Worm (Caenorhabditis elegans) whole organism, L4 larva: Measurements from ENCODE around the gene ZK287.4.

ENCODE experiments used
- F37D6.2 ChIP-seq: sonication (generic microtip); optimal IDR thresholded peaks from 2 replicates; lab custom pipeline; 2016; ENCODE audit warnings: mild to moderate bottlenecking, missing genetic modification characterization, missing compliant biosample characterization
- F44E2.7 ChIP-seq: fragments of 200-800 bp; sonication (Bioruptor generic); IDR thresholded peaks from 2 replicates; pipeline ENCODE4 v2.1.2; 2022; ENCODE audit warnings: missing genetic modification characterization, missing compliant biosample characterization
- Y5F2A.4 ChIP-seq: fragments of 200-800 bp; sonication (Bioruptor generic); optimal IDR thresholded peaks from 2 replicates; lab custom pipeline; 2018; ENCODE audit warnings: mild to moderate bottlenecking, missing genetic modification characterization, missing compliant biosample characterization
- ZK337.2 ChIP-seq: fragments of 200-800 bp; sonication (Bioruptor generic); IDR thresholded peaks from 2 replicates; pipeline ENCODE4 v1.3.6; 2022; ENCODE audit warnings: missing genetic modification reagents, missing genetic modification characterization, missing compliant biosample characterization
- ZK546.5 ChIP-seq, 2 experiments: sonication (generic microtip); optimal IDR thresholded peaks; 2 replicates each; lab custom pipeline; 2017; ENCODE audit warnings: missing biosample characterization in 2 of 2, missing genetic modification characterization in 2 of 2
- aha-1 ChIP-seq: fragments of 150-350 bp; peaks from one replicate; lab custom pipeline; 2014; ENCODE audit warnings: missing biosample characterization, missing genetic modification characterization
- ceh-44 ChIP-seq: fragments of 200-800 bp; sonication (Bioruptor generic); IDR thresholded peaks from 2 replicates; pipeline ENCODE4 v1.3.6; 2022; ENCODE audit warnings: missing genetic modification reagents, missing genetic modification characterization, missing compliant biosample characterization
- ceh-62 ChIP-seq: sonication (generic microtip); optimal IDR thresholded peaks from 2 replicates; lab custom pipeline; 2017; ENCODE audit warnings: missing biosample characterization, missing genetic modification characterization
- daf-12 ChIP-seq: fragments of 150-350 bp; optimal IDR thresholded peaks from 2 replicates; lab custom pipeline; 2014; ENCODE audit warnings: missing biosample characterization, missing genetic modification reagents, missing genetic modification characterization
- daf-16 ChIP-seq, 3 experiments: sonication (generic microtip); optimal IDR thresholded peaks; 2 replicates each; lab custom pipeline; 2016 to 2017; ENCODE audit warnings: missing genetic modification characterization in 3 of 3, missing genetic modification reagents in 3 of 3, mild to moderate bottlenecking in 2 of 3, missing compliant biosample characterization in 2 of 3, missing biosample characterization in 1 of 3, moderate library complexity in 1 of 3
- dpl-1 ChIP-seq: fragments of 150-350 bp; optimal IDR thresholded peaks from 2 replicates; lab custom pipeline; 2014; ENCODE audit warnings: missing biosample characterization, missing genetic modification reagents, missing genetic modification characterization
- dve-1 ChIP-seq: sonication (generic microtip); optimal IDR thresholded peaks from 2 replicates; lab custom pipeline; 2017; ENCODE audit warnings: antibody characterized with exemption, mild to moderate bottlenecking, missing genetic modification characterization, missing compliant biosample characterization; ENCODE audit not compliant: insufficient read depth
- hlh-11 ChIP-seq: fragments of 200-800 bp; sonication (Bioruptor generic); optimal IDR thresholded peaks from 2 replicates; lab custom pipeline; 2018; ENCODE audit warnings: mild to moderate bottlenecking, missing genetic modification characterization, missing compliant biosample characterization
- hmg-1.1 ChIP-seq: fragments of 200-800 bp; sonication (Bioruptor generic); IDR thresholded peaks from 2 replicates; pipeline ENCODE4 v1.3.6; 2022; ENCODE audit warnings: missing genetic modification reagents, missing genetic modification characterization, missing compliant biosample characterization
- lin-13 ChIP-seq: fragments of 150-350 bp; optimal IDR thresholded peaks from 2 replicates; lab custom pipeline; 2014; ENCODE audit warnings: missing biosample characterization, missing genetic modification reagents, missing genetic modification characterization
- lin-15B ChIP-seq: fragments of 150-350 bp; sonication (generic microtip); optimal IDR thresholded peaks from 3 replicates; lab custom pipeline; 2014; ENCODE audit warnings: missing biosample characterization, missing genetic modification characterization
- lin-39 ChIP-seq: fragments of 150-350 bp; optimal IDR thresholded peaks from 2 replicates; lab custom pipeline; 2014; ENCODE audit warnings: missing biosample characterization, missing genetic modification reagents, missing genetic modification characterization
- lir-3 ChIP-seq: sonication (generic microtip); optimal IDR thresholded peaks from 2 replicates; lab custom pipeline; 2016; ENCODE audit warnings: mild to moderate bottlenecking, missing genetic modification characterization, missing compliant biosample characterization
- lsy-2 ChIP-seq, 2 experiments: fragments of 150-350 bp in 1 of 2; sonication (generic microtip) in 1 of 2; optimal IDR thresholded peaks; 2 replicates each; lab custom pipeline; 2014 to 2017; ENCODE audit warnings: missing biosample characterization in 2 of 2, missing genetic modification characterization in 2 of 2
- madf-5 ChIP-seq, 2 experiments: fragments of 200-800 bp; sonication (Bioruptor generic); IDR thresholded peaks; 2 replicates each; pipeline ENCODE4 v1.3.6; 2022; ENCODE audit warnings: missing compliant biosample characterization in 2 of 2, missing genetic modification characterization in 2 of 2
- madf-9 ChIP-seq: fragments of 200-800 bp; sonication (Bioruptor generic); conservative IDR thresholded peaks from 2 replicates; pipeline ENCODE4 v1.3.6; 2022; ENCODE audit warnings: missing genetic modification reagents, missing genetic modification characterization, missing compliant biosample characterization
- mdl-1 ChIP-seq, 2 experiments: fragments of 150-350 bp in 1 of 2; sonication (generic microtip) in 1 of 2; optimal IDR thresholded peaks; 2 replicates each; lab custom pipeline; 2014 to 2017; ENCODE audit warnings: missing biosample characterization in 2 of 2, missing genetic modification characterization in 2 of 2
- mep-1 ChIP-seq: fragments of 150-350 bp; sonication (generic microtip); optimal IDR thresholded peaks from 3 replicates; lab custom pipeline; 2014; ENCODE audit warnings: missing biosample characterization, missing genetic modification characterization
- mes-2 ChIP-seq: sonication (generic microtip); optimal IDR thresholded peaks from 2 replicates; lab custom pipeline; 2016; ENCODE audit warnings: missing genotype, mild to moderate bottlenecking, missing genetic modification characterization, missing compliant biosample characterization; ENCODE audit not compliant: poor library complexity, severe bottlenecking
- mxl-2 ChIP-seq: fragments of 200-800 bp; sonication (Bioruptor generic); conservative IDR thresholded peaks from 2 replicates; pipeline ENCODE4 v1.3.6; 2022; ENCODE audit warnings: missing genetic modification reagents, missing genetic modification characterization, missing compliant biosample characterization
- nhr-28 ChIP-seq: fragments of 150-350 bp; optimal IDR thresholded peaks from 2 replicates; lab custom pipeline; 2014; ENCODE audit warnings: missing biosample characterization, missing genetic modification characterization
- nhr-48 ChIP-seq: sonication (generic microtip); optimal IDR thresholded peaks from 2 replicates; lab custom pipeline; 2016; ENCODE audit warnings: mild to moderate bottlenecking, missing genetic modification characterization, missing compliant biosample characterization
- nhr-76 ChIP-seq: fragments of 150-350 bp; optimal IDR thresholded peaks from 2 replicates; lab custom pipeline; 2014; ENCODE audit warnings: missing biosample characterization, missing genetic modification characterization
- nhr-77 ChIP-seq: fragments of 150-350 bp; optimal IDR thresholded peaks from 2 replicates; lab custom pipeline; 2014; ENCODE audit warnings: missing biosample characterization, missing genetic modification characterization
- pqm-1 ChIP-seq: sonication (generic microtip); optimal IDR thresholded peaks from 2 replicates; lab custom pipeline; 2017; ENCODE audit warnings: missing biosample characterization, missing genetic modification characterization
- saeg-2 ChIP-seq: fragments of 200-800 bp; sonication (Bioruptor generic); IDR thresholded peaks from 2 replicates; pipeline ENCODE4 v1.3.6; 2022; ENCODE audit warnings: missing genetic modification reagents, missing genetic modification characterization, missing compliant biosample characterization
- sdz-12 ChIP-seq: fragments of 200-800 bp; sonication (Bioruptor generic); optimal IDR thresholded peaks from 2 replicates; lab custom pipeline; 2018; ENCODE audit warnings: mild to moderate bottlenecking, missing genetic modification characterization, missing compliant biosample characterization
- set-16 ChIP-seq: fragments of 200-800 bp; sonication (Bioruptor generic); IDR thresholded peaks from 2 replicates; pipeline ENCODE4 v1.3.6; 2022; ENCODE audit warnings: missing genetic modification reagents, missing genetic modification characterization, missing compliant biosample characterization
- snpc-4 ChIP-seq: fragments of 150-350 bp; optimal IDR thresholded peaks from 2 replicates; lab custom pipeline; 2014; ENCODE audit warnings: missing biosample characterization, missing genetic modification characterization
- spr-1 ChIP-seq: sonication (generic microtip); optimal IDR thresholded peaks from 2 replicates; lab custom pipeline; 2016; ENCODE audit warnings: mild to moderate bottlenecking, missing genetic modification characterization, missing compliant biosample characterization
- tag-97 ChIP-seq: fragments of 200-800 bp; sonication (Bioruptor generic); IDR thresholded peaks from 2 replicates; pipeline ENCODE4 v1.3.6; 2022; ENCODE audit warnings: missing genetic modification characterization, missing compliant biosample characterization
- zag-1 ChIP-seq: fragments of 150-350 bp; optimal IDR thresholded peaks from 2 replicates; lab custom pipeline; 2014; ENCODE audit warnings: missing biosample characterization, missing genetic modification characterization
- zfp-3 ChIP-seq: fragments of 200-800 bp; sonication (Bioruptor generic); conservative IDR thresholded peaks from 2 replicates; pipeline ENCODE4 v1.3.6; 2022; ENCODE audit warnings: missing genetic modification reagents, missing genetic modification characterization, missing compliant biosample characterization
- zip-11 ChIP-seq: fragments of 200-800 bp; sonication (Bioruptor generic); IDR thresholded peaks from 2 replicates; pipeline ENCODE4 v1.3.6; 2022; ENCODE audit warnings: missing genetic modification characterization, missing compliant biosample characterization
- zip-2 ChIP-seq: fragments of 150-350 bp; optimal IDR thresholded peaks from 2 replicates; lab custom pipeline; 2014; ENCODE audit warnings: missing biosample characterization, missing genetic modification characterization

ZK287.4 gene

DNA sequence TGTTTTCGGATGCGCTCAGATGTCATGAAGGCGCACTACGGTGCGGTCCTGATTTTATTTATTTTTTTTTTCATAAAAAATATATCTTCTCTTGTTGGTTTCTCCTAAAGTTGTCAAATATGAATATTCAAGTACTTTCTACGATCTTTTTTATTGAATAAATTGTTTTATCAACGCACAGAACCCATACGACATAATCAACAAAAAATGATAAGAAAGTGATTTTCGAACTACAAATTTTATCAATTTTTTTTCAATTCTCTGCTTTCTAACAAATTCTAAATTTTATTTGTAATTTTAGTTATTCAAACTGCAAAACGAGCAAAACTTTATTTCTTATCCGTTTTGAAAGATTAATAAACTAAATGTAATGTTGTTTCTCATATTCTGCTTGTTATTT lies 16.4 kb upstream of the ZK287.4 start:
- no peak for TF ChIP-seq saeg-2 (GFP tag; lab: Robert Waterston, UW)
- TF ChIP-seq hlh-11 (tag; lab: Kevin White, UChicago), result no peak
- TF ChIP-seq spr-1 (tag; lab: Kevin White, UChicago), result no peak
- peak; percentile 37 for TF ChIP-seq nhr-28
- no peak for TF ChIP-seq zfp-3
- no peak for TF ChIP-seq mdl-1 (tag; optimal IDR thresholded peaks at IDR 0.05; lab: Kevin White, UChicago)
- TF ChIP-seq hmg-1.1, result no peak
- TF ChIP-seq nhr-48 (tag; lab: Kevin White, UChicago), result no peak
- no peak for TF ChIP-seq F44E2.7 (GFP tag; lab: Robert Waterston, UW)
- TF ChIP-seq dpl-1, result no peak
- no peak for TF ChIP-seq madf-5 (GFP tag; IDR thresholded peaks at IDR 0.05; lab: Robert Waterston, UW)
- no peak for TF ChIP-seq mes-2
- no peak for TF ChIP-seq set-16 (GFP tag; lab: Robert Waterston, UW)
- TF ChIP-seq daf-16 (GFP tag; optimal IDR thresholded peaks at IDR 0.05; lab: Kevin White, UChicago), result no peak
- peak; percentile 67 for TF ChIP-seq daf-16 (tag; optimal IDR thresholded peaks at IDR 0.05; lab: Kevin White, UChicago)
- no peak for TF ChIP-seq madf-9 (GFP tag; lab: Robert Waterston, UW)
- TF ChIP-seq pqm-1, result peak; percentile 82

DNA sequence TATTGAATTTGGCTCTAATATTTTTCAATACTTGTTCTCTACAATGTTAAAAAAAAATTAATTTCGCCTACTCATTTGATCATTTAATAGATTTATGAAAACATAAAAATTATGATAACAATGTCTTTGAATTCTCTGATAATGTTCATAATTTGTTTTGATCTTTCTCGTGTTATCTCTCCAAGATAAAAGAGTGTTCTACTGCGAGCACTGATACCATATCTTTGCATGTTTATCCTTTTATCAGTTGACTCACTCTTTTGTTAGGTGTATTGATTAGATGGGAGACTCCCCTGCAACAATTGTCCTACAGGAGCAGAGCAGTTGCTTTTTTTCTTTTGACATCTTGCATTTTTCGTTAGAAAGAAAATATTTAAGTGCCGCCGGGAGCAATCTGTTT lies 13.8 kb upstream of the ZK287.4 start:
- TF ChIP-seq dve-1 (tag; lab: Kevin White, UChicago) (peak; percentile 8), snpc-4 (tag; lab: Kevin White, UChicago) (no peak)

DNA sequence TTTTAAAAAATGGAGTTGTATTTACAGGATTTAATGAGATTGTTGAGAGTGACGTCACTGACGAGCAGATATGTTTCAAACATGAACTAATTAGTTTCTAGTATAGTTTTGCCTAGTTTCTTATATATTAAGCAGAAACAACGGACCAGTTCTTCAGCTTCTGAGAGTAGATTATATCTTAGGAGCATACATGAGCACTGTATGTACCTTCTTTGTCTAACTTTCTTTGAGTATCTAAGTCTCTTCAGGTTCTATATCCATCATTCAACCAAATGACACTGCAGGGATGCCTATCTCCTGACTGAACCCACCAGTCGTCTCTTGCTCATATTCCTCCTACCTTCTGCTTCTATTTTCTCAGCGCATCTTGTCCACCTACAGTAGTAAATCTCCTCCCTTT lies 11.3 kb upstream of the ZK287.4 start, which contains the start of gene her-1:
TSS of gene her-1 (plus strand) at position 301 of the 400 bp plus-strand sequence.
- TF ChIP-seq dpl-1 (no peak), lir-3 (tag; lab: Kevin White, UChicago) (no peak), ceh-62 (tag; lab: Kevin White, UChicago) (no peak), snpc-4 (tag; lab: Kevin White, UChicago) (no peak), tag-97 (GFP tag; lab: Robert Waterston, UW) (no peak), mep-1 (no peak), zag-1 (tag; lab: Kevin White, UChicago) (no peak), mxl-2 (GFP tag; lab: Robert Waterston, UW) (no peak), daf-12 (no peak), zip-2 (tag; lab: Kevin White, UChicago) (no peak), Y5F2A.4 (no peak), lin-13 (GFP tag; lab: Kevin White, UChicago) (no peak), sdz-12 (GFP tag; lab: Kevin White, UChicago) (no peak), zip-11 (no peak), nhr-77 (tag; lab: Kevin White, UChicago) (no peak), F37D6.2 (no peak), lsy-2 (tag; optimal IDR thresholded peaks at IDR 0.05; lab: Kevin White, UChicago) (no peak), lin-39 (tag; lab: Kevin White, UChicago) (no peak), zfp-3 (no peak)

DNA sequence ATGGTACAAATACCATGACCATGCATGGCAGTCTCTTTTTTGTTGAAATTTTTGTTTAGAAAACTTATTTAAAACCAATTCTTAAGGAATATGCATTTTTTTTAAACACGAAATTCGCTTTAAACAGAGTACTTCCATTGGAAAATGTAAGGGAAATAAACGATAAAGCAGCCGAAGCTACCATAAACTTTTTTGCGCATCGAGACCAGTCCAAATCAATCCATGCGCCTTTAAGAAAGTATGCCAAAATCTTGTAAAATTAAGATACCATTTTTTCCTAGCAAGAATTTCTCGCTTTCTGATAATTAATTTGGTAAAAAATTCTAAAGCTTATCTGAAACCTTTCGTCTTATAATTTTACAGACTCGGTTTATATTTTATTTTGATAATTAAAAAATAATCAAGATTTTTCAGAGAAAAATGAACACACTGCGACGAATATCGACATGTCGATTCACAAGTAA lies 7.2 kb upstream of the ZK287.4 start, which contains the start of gene ZK287.7:
TSS of gene ZK287.7 (plus strand) at position 414 of the 464 bp plus-strand sequence.
- TF ChIP-seq snpc-4 (tag; lab: Kevin White, UChicago) (no peak), ceh-44 (GFP tag; lab: Robert Waterston, UW) (no peak), nhr-76 (tag; lab: Kevin White, UChicago) (no peak), ZK546.5 (tag; optimal IDR thresholded peaks at IDR 0.05; lab: Kevin White, UChicago) (no peak), lin-15B (tag; lab: Kevin White, UChicago) (no peak), ZK337.2 (GFP tag; lab: Robert Waterston, UW) (no peak), set-16 (GFP tag; lab: Robert Waterston, UW) (no peak), aha-1 (tag; lab: Kevin White, UChicago) (no peak)
